Worm (Caenorhabditis elegans) whole organism, midembryonic: ENCODE measurements around the gene nhr-27.

ENCODE experiments used
- T22C8.4 ChIP-seq: fragments of 200-800 bp; sonication (Bioruptor generic); IDR thresholded peaks from 2 replicates; pipeline ENCODE4 v1.3.6; 2022; ENCODE audit warnings: missing genetic modification characterization, missing compliant biosample characterization
- cog-1 ChIP-seq: sonication (generic microtip); optimal IDR thresholded peaks from 2 replicates; lab custom pipeline; 2016; ENCODE audit warnings: missing genetic modification characterization, missing compliant biosample characterization
- flt-1 ChIP-seq: fragments of 200-800 bp; sonication (Bioruptor generic); IDR thresholded peaks from 2 replicates; pipeline ENCODE4 v1.3.6; 2022; ENCODE audit warnings: missing genetic modification characterization, missing compliant biosample characterization
- klf-2 ChIP-seq: fragments of 200-800 bp; sonication (Bioruptor generic); conservative IDR thresholded peaks from 2 replicates; pipeline ENCODE4 v1.3.6; 2022; ENCODE audit warnings: missing genetic modification reagents, missing genetic modification characterization, missing compliant biosample characterization
- med-1 ChIP-seq: sonication (generic microtip); optimal IDR thresholded peaks from 2 replicates; lab custom pipeline; 2017; ENCODE audit warnings: missing genetic modification characterization, mild to moderate bottlenecking, missing compliant biosample characterization, antibody characterized with exemption, missing genetic modification reagents; ENCODE audit not compliant: insufficient read depth
- ref-1 ChIP-seq: fragments of 200-800 bp; sonication (Bioruptor generic); conservative IDR thresholded peaks from 2 replicates; pipeline ENCODE4 v1.3.6; 2022; ENCODE audit warnings: missing genetic modification reagents, missing genetic modification characterization, missing compliant biosample characterization
- tab-1 ChIP-seq: fragments of 200-800 bp; sonication (Bioruptor generic); IDR thresholded peaks from 2 replicates; pipeline ENCODE4 v1.3.6; 2022; ENCODE audit warnings: missing genetic modification characterization, missing compliant biosample characterization
- ztf-23 ChIP-seq: fragments of 200-800 bp; sonication (Bioruptor generic); IDR thresholded peaks from 2 replicates; pipeline ENCODE4 v1.3.6; 2022; ENCODE audit warnings: missing genetic modification reagents, missing genetic modification characterization, missing compliant biosample characterization
- ztf-29 ChIP-seq: fragments of 200-800 bp; sonication (Bioruptor generic); IDR thresholded peaks from 2 replicates; pipeline ENCODE4 v1.3.6; 2022; ENCODE audit warnings: missing genetic modification reagents, missing genetic modification characterization, missing compliant biosample characterization

nhr-27 gene

DNA sequence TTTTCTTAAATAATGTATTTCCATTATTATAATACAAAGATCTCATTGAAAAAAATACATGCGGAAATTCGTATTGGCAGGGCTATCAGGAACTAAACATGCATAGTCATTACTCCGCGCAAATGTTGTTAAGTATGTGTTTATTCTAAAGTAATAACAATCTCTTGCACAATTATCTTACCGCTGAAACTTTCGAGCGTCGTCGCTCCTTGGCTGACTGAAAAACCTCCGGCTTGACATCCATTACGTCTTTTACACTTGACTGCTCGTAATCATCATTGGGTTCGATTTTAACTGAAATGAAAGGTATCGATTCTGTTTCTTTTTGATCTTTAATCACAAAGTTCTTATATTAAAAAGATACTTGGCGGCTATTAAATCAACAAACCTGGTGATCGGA, 8.3 kb downstream of the nhr-27 start:
- no peak for TF ChIP-seq tab-1
- no peak for TF ChIP-seq ref-1
- TF ChIP-seq T22C8.4 (GFP tag; lab: Robert Waterston, UW), result no peak
- no peak for TF ChIP-seq klf-2 (GFP tag; lab: Robert Waterston, UW)
- TF ChIP-seq cog-1 (tag; lab: Kevin White, UChicago), result no peak
- no peak for TF ChIP-seq med-1
- TF ChIP-seq ztf-29, result no peak
- TF ChIP-seq ztf-23 (GFP tag; lab: Robert Waterston, UW), result no peak
- no peak for TF ChIP-seq flt-1 (GFP tag; lab: Robert Waterston, UW)

DNA sequence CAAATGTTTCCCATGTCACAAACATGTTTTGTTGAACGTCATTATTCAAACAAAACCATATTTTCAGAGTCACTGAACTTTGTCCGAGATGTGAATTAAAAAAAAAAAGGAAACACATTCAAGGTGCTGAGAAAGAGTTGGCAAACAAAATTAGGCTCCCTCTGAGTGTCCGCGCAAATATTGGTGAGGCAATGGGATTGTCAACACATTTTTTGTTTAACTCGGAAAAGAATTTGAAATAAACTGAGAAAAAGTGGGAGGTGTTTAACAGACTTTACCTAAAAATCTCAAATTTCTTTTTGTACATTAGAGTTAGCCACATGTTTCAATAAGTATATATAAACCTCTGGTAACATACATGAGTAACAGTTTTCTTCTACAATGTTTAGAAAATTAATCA, 14.3 kb downstream of the nhr-27 start, which contains the start of gene abf-6:
Gene abf-6 (plus strand): TSS at position 323 of the 400 bp plus-strand sequence.
- TF ChIP-seq ref-1, result no peak
- no peak for TF ChIP-seq tab-1
- no peak for TF ChIP-seq ztf-29
- TF ChIP-seq ztf-23 (GFP tag; lab: Robert Waterston, UW), result no peak

DNA sequence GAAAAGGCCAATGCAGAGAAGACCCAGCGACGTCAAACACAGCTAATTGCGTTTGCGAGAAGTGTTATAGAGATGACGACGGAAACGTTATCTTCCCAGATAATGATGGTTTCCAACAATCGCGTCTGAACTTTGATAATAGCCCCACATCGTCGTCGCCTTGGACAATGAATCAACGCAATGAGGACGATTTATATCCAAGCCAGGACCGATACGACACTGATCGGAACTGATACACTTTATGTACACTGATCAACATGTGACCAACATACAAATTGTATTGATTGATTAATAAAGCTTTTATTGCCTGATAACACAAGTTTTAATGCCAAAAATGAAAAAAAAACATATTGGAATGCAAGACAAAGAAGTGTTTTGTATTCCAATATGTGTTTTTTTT, 15.0 kb downstream of the nhr-27 start:
- TF ChIP-seq cog-1 (tag; lab: Kevin White, UChicago) (no peak), med-1 (no peak), ztf-29 (no peak), ref-1 (no peak), flt-1 (GFP tag; lab: Robert Waterston, UW) (no peak), tab-1 (no peak), ztf-23 (GFP tag; lab: Robert Waterston, UW) (no peak), T22C8.4 (GFP tag; lab: Robert Waterston, UW) (no peak), klf-2 (GFP tag; lab: Robert Waterston, UW) (no peak)

DNA sequence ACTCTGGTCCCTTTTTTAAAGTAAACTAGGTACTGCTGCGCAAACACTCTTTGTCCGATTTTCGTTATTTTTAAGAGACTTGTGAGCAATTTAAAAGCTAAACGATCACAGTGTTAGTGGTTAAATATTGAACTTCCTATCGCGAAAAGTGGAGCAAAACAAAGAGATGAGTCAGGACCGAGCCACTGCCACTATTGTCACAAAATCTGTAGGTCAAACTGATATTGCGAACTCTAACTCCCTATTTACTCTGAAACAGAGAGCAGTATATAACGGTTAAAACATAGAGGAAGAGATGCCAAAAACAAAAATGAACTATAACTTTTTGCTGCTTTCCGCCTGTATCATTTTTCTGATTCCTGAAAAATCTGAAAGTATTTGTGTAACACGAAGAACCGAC, 15.6 kb downstream of the nhr-27 start, which contains the start of gene abf-5:
Gene abf-5 (plus strand): TSS at position 301 of the 400 bp plus-strand sequence.
- no peak for TF ChIP-seq klf-2 (GFP tag; lab: Robert Waterston, UW)
- no peak for TF ChIP-seq flt-1 (GFP tag; lab: Robert Waterston, UW)

DNA sequence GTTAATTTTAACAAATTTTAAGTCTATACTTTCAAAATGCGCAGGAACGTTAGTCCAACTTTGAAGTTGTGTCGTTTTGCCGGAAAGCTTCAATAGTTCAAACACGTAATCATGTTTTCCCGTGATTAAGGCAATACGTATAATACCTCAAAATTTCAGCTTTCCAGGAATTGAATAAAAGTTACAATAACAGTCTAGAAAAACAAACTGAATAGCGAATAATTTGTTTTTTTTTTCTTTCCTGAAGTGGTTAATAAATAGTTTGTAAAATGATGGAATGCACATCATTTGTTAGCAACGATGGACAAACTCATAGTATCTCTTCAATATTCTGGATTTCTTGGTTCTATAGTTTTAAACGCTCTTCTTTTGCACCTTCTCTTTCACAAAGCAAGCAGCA, 18.1 kb downstream of the nhr-27 start, which contains the start of gene str-123:
Gene str-123 (plus strand): TSS at position 301 of the 400 bp plus-strand sequence.
- TF ChIP-seq flt-1 (GFP tag; lab: Robert Waterston, UW), result no peak
- no peak for TF ChIP-seq tab-1
- TF ChIP-seq klf-2 (GFP tag; lab: Robert Waterston, UW), result no peak
- no peak for TF ChIP-seq ztf-23 (GFP tag; lab: Robert Waterston, UW)
- TF ChIP-seq med-1, result no peak
- TF ChIP-seq T22C8.4 (GFP tag; lab: Robert Waterston, UW), result no peak
- TF ChIP-seq ztf-29, result no peak
- no peak for TF ChIP-seq ref-1
- no peak for TF ChIP-seq cog-1 (tag; lab: Kevin White, UChicago)

DNA sequence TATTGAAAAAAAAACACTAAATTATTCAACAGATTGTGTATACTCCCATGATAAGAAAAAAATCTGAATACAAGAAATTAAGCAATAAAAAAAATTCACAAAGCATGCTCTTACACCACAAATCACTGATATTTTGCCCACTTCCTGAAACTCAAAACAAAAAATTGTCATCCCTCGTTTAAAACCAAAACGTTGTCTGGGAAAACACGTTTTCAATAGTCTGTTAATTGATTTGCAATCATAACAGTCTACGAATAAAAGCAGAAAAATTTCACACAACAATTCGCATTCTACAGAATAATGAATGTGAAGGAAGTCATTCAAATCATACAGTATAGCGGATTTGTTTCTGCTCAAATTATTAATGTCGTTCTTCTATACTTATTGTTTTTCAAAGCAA, 20.5 kb downstream of the nhr-27 start, which contains the start of gene str-124:
Gene str-124 (plus strand): TSS at position 301 of the 400 bp plus-strand sequence.
- TF ChIP-seq med-1, result no peak
- no peak for TF ChIP-seq ztf-23 (GFP tag; lab: Robert Waterston, UW)
- TF ChIP-seq flt-1 (GFP tag; lab: Robert Waterston, UW), result no peak
- no peak for TF ChIP-seq cog-1 (tag; lab: Kevin White, UChicago)
- no peak for TF ChIP-seq ref-1
- no peak for TF ChIP-seq T22C8.4 (GFP tag; lab: Robert Waterston, UW)
- no peak for TF ChIP-seq ztf-29
- TF ChIP-seq tab-1, result no peak
- TF ChIP-seq klf-2 (GFP tag; lab: Robert Waterston, UW), result no peak

DNA sequence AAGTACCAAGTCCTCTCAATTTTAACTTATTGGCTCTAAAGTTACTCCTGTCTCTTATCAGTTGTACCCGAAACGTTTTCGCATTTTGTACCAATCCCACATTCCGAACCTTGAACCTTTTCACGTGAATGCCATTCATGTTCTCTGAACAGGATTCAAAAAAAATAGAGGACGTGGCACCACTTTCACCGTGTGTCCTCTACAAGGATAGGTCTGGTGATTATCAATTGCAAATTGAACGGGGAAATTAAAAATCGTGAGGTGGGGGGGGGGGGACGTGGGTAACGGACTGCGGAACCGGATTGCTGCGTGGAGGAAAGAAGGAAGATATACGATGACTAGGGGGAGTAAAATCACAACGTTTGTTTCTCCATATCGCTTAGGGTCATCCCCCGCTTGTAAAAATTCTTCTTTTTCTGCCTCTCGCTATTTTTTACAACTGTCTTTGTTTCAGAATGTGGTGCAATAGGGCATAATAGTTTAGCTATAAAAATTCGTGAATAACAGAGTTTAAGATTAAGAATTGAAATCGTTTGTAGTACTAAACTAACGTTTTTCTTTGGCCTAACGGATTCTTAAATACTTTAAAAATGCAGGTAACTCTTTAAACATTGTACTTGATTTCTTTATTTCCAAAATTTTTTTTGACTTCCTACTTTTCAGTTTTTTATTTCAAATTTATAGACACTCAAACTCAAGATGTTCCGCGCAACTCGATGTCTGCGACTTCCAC, 26.2 kb downstream of the nhr-27 start, which contains the start of gene alh-13:
Gene alh-13 (plus strand): TSS at position 683 of the 733 bp plus-strand sequence.
- no peak for TF ChIP-seq cog-1 (tag; lab: Kevin White, UChicago)
- TF ChIP-seq klf-2 (GFP tag; lab: Robert Waterston, UW), result no peak
- no peak for TF ChIP-seq tab-1
- TF ChIP-seq flt-1 (GFP tag; lab: Robert Waterston, UW), result no peak

DNA sequence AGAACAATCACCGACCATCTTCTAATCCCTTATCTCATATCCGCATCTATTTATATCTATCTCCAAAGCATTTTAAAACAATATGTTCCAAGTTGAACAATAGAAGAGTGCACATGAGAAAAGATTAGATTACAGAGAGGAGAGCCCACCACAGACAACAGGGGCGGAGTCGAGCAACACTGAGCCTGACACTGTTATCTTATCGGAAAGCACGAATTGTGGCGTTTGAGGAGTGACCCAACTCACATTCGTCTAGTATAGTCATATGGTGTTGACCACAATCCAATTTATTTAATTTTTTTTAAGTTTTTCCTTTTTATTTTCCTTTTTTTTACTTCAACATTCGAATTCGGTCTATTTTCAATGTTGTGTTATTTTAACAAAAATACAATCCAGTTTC, 27.4 kb downstream of the nhr-27 start:
- TF ChIP-seq cog-1 (tag; lab: Kevin White, UChicago) (no peak), flt-1 (GFP tag; lab: Robert Waterston, UW) (no peak), ref-1 (no peak), ztf-29 (no peak), tab-1 (no peak), med-1 (no peak), ztf-23 (GFP tag; lab: Robert Waterston, UW) (no peak), T22C8.4 (GFP tag; lab: Robert Waterston, UW) (no peak), klf-2 (GFP tag; lab: Robert Waterston, UW) (no peak)

DNA sequence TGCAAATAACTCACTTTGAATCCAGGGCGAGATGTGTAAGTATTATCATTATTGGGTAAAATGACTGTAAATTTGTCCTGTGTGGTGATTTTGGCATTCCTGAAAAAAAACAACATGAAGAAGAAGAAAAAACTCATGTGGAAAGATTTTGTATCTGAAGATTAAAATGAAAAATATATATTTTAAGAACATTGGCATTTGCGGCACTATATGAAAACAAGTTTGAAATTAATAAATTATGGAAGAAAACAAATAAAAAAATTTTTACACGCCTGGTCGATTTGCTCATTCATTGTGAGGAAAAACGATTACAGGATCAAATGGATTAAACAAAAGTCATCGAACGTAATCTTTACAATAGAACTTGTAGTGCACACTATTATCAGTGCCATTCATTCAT, 38.4 kb downstream of the nhr-27 start, which contains the start of gene ilc-17.1:
Gene ilc-17.1 (minus strand): TSS at position 101 of the 400 bp plus-strand sequence.
- TF ChIP-seq tab-1 (no peak), ref-1 (no peak), cog-1 (tag; lab: Kevin White, UChicago) (no peak), med-1 (no peak), T22C8.4 (GFP tag; lab: Robert Waterston, UW) (no peak), ztf-23 (GFP tag; lab: Robert Waterston, UW) (no peak), ztf-29 (no peak), klf-2 (GFP tag; lab: Robert Waterston, UW) (no peak), flt-1 (GFP tag; lab: Robert Waterston, UW) (no peak)

DNA sequence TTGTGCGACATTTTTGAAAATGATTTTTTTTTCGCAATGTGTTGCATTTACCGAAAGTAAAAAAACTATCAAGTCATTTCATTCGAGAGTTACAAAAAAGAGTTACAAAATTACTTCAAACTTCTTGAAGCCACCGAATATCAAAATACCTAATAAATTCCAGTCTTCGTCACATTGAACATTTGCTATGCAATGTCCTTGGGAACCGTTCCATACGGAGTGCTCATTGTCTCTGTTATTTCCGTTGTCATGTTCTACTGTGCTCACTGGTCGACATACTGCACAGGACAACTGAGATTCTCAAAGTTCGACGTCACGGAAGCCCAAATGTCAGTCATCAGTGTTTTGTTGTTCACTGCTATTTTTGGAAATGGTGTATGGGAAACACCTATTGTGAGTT, 44.1 kb downstream of the nhr-27 start:
- TF ChIP-seq ref-1 (no peak), tab-1 (no peak), med-1 (no peak), T22C8.4 (GFP tag; lab: Robert Waterston, UW) (no peak), flt-1 (GFP tag; lab: Robert Waterston, UW) (no peak), ztf-29 (no peak), cog-1 (tag; lab: Kevin White, UChicago) (no peak), klf-2 (GFP tag; lab: Robert Waterston, UW) (no peak), ztf-23 (GFP tag; lab: Robert Waterston, UW) (no peak)
